Fruit fly (Drosophila melanogaster): ENCODE results near the gene mtSSB.

DNA sequence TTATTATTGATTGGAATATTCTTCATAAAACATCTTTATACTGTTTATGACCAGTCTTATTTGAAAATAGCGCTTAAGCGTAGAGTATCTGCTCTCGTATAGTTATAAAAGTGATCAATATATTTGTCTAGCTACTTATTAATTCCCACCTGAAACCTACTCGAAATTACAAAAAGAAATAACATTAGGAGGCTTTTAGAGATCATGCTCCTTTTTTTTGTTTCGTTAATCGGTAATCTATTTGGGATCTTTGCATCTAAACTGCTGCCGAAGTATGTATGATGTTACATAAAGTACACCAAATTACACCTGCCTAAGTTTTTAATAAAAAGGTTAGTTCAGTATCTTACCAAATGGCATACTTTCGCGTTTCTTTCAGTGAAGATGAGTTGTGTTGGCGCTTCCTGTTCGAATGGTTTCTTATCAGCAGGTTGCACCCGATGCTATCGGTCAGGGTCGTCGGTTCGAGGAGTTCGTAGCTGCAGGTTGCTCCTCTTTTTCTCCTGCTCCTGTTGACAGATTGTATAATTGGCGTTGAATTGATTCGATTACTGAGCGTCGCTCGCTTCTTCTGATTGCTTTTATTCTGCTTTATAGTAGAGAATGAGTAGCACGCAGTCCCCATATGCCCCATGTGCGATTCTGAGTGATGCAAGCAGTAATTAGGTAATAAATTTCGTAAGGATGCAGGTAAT, 33.1 kb upstream of the mtSSB start:
- peak; percentile 17 for TF ChIP-seq Snoo (tag; optimal IDR thresholded peaks at IDR 0.05)
- peak; percentile 50 for TF ChIP-seq CG15710 (tag; optimal IDR thresholded peaks at IDR 0.05)

All from whole organism, pupa.